Fruit fly (Drosophila melanogaster): ENCODE results near the gene Ubr3.

Gene Ubr3

dm6 chrX:7972363-7972942 lies 36.8 kb downstream of the Ubr3 start (continued):
- TF ChIP-seq sob (GFP tag; IDR thresholded peaks at IDR 0.05), result peak; percentile 88
- TF ChIP-seq CG16779 (GFP tag; IDR thresholded peaks at IDR 0.05), result peak; percentile 52; the same call in 1 of the 2 replicates
- peak; percentile 55 for TF ChIP-seq CG34376 (GFP tag; optimal IDR thresholded peaks at IDR 0.05)
- peak; percentile 78 for TF ChIP-seq CrebB (tag; optimal IDR thresholded peaks at IDR 0.05)
- TF ChIP-seq CG6272 (GFP tag; IDR thresholded peaks at IDR 0.05), result peak; percentile 72
- TF ChIP-seq gem (tag; optimal IDR thresholded peaks at IDR 0.05), result peak; percentile 93
- peak; percentile 74 for TF ChIP-seq Dbx (GFP tag; IDR thresholded peaks at IDR 0.05)
- peak; percentile 93 for TF ChIP-seq row (GFP tag; IDR thresholded peaks at IDR 0.05)
- peak; percentile 18 for TF ChIP-seq Sry-δ (GFP tag; optimal IDR thresholded peaks at IDR 0.05)
- TF ChIP-seq CG14014 (GFP tag; IDR thresholded peaks at IDR 0.05), result peak; percentile 86
- TF ChIP-seq Dad (GFP tag; optimal IDR thresholded peaks at IDR 0.05), result peak; percentile 61
- TF ChIP-seq CG14667 (GFP tag; IDR thresholded peaks at IDR 0.05), result peak; percentile 76
- TF ChIP-seq jigr1 (GFP tag; IDR thresholded peaks at IDR 0.05), result peak; percentile 54; the same call in 1 of the 3 replicates
- TF ChIP-seq ERR (GFP tag; optimal IDR thresholded peaks at IDR 0.05), result peak; percentile 20
- no peak for TF ChIP-seq Dref (GFP tag; IDR thresholded peaks at IDR 0.05)
- peak; percentile 67 for TF ChIP-seq trem (tag; optimal IDR thresholded peaks at IDR 0.05)
- peak; percentile 82 for TF ChIP-seq CG10959 (GFP tag; IDR thresholded peaks at IDR 0.05)
- TF ChIP-seq CG15601 (tag; optimal IDR thresholded peaks at IDR 0.05), result peak; percentile 88
- peak; percentile 84 for TF ChIP-seq sqz (GFP tag; optimal IDR thresholded peaks at IDR 0.05)
- peak; percentile 70; the same call in 1 of the 2 replicates for TF ChIP-seq rib (GFP tag; IDR thresholded peaks at IDR 0.05)
- TF ChIP-seq CG13123 (GFP tag; optimal IDR thresholded peaks at IDR 0.05), result peak; percentile 55
- TF ChIP-seq CG12942 (GFP tag; optimal IDR thresholded peaks at IDR 0.05), result peak; percentile 71
- TF ChIP-seq CG5953 (GFP tag; IDR thresholded peaks at IDR 0.05), result peak; percentile 79
- TF ChIP-seq Ada2b (GFP tag; IDR thresholded peaks at IDR 0.05), result peak; percentile 90
- TF ChIP-seq Atf3 (GFP tag; optimal IDR thresholded peaks at IDR 0.05), result peak; percentile 64
- peak; percentile 38 for TF ChIP-seq Ravus (GFP tag; IDR thresholded peaks at IDR 0.05)
- TF ChIP-seq CG7928 (GFP tag; optimal IDR thresholded peaks at IDR 0.05), result no peak
- peak; percentile 43 for TF ChIP-seq D19B (GFP tag; optimal IDR thresholded peaks at IDR 0.05)
- peak; percentile 72 for TF ChIP-seq chn (GFP tag; optimal IDR thresholded peaks at IDR 0.05)
- peak; percentile 79 for TF ChIP-seq sens-2 (GFP tag; IDR thresholded peaks at IDR 0.05)
- TF ChIP-seq Side (GFP tag; optimal IDR thresholded peaks at IDR 0.05), result peak; percentile 51
- TF ChIP-seq CG12071 (GFP tag; optimal IDR thresholded peaks at IDR 0.05), result peak; percentile 88
- TF ChIP-seq CG3995 (GFP tag; optimal IDR thresholded peaks at IDR 0.05), result no peak
- TF ChIP-seq Chrac-16 (GFP tag; optimal IDR thresholded peaks at IDR 0.05), result peak; percentile 85
- TF ChIP-seq Ptx1 (GFP tag; IDR thresholded peaks at IDR 0.05), result peak; percentile 89
- TF ChIP-seq exex (tag; optimal IDR thresholded peaks at IDR 0.05), result peak; percentile 34
- TF ChIP-seq emc (GFP tag; optimal IDR thresholded peaks at IDR 0.05), result no peak
- peak; percentile 88 for TF ChIP-seq CG2712 (tag; optimal IDR thresholded peaks at IDR 0.05)
- TF ChIP-seq bowl (GFP tag; IDR thresholded peaks at IDR 0.05), result 0 out of 2 replicates have a peak, but pooled peaks have one; percentile 43
- 0 out of 2 replicates have a peak, but pooled peaks have one; percentile 40 for TF ChIP-seq aop (GFP tag; IDR thresholded peaks at IDR 0.05)
- peak; percentile 96 for TF ChIP-seq Xrp1 (GFP tag; IDR thresholded peaks at IDR 0.05)
- TF ChIP-seq gsb (GFP tag; IDR thresholded peaks at IDR 0.05), result peak; percentile 70
- peak; percentile 38; the same call in 1 of the 2 replicates for TF ChIP-seq GATAe (GFP tag; conservative IDR thresholded peaks at IDR 0.05)
- peak; percentile 52 for TF ChIP-seq CTCF (GFP tag; optimal IDR thresholded peaks at IDR 0.05)
- TF ChIP-seq CG4820 (GFP tag; optimal IDR thresholded peaks at IDR 0.05), result peak; percentile 87
- peak in 1 of 2 experiments; percentile 35 for TF ChIP-seq crp (GFP tag; optimal IDR thresholded peaks at IDR 0.05)
- TF ChIP-seq CG4360 (GFP tag; IDR thresholded peaks at IDR 0.05), result peak; percentile 52
- peak; percentile 81 for TF ChIP-seq CG12104 (GFP tag; optimal IDR thresholded peaks at IDR 0.05)
- peak; percentile 75 for TF ChIP-seq Lhr (GFP tag; optimal IDR thresholded peaks at IDR 0.05)
- TF ChIP-seq Bteb2 (GFP tag; optimal IDR thresholded peaks at IDR 0.05), result peak; percentile 60
- peak; percentile 66 for TF ChIP-seq CG11085 (GFP tag; IDR thresholded peaks at IDR 0.05)
- no peak for TF ChIP-seq bigmax (GFP tag; optimal IDR thresholded peaks at IDR 0.05)

Measured in whole organism, embryonic.